Worm (Caenorhabditis elegans) whole organism, L4 larva: ENCODE data around the gene lgc-5.
A peak's percentile ranks its signal among the peaks of the same experiment; 100 is the strongest.

Source experiments
- D1046.2 ChIP-seq: fragments of 200-800 bp; sonication (Bioruptor generic); IDR thresholded peaks from 2 replicates; pipeline ENCODE4 v1.3.6; 2022; ENCODE audit warnings: missing genetic modification characterization, missing compliant biosample characterization
- F10B5.3 ChIP-seq: sonication (generic microtip); optimal IDR thresholded peaks from 2 replicates; lab custom pipeline; 2016; ENCODE audit warnings: mild to moderate bottlenecking, missing genetic modification characterization, missing compliant biosample characterization
- R02D3.7 ChIP-seq: fragments of 150-350 bp; sonication (generic microtip); optimal IDR thresholded peaks from 3 replicates; lab custom pipeline; 2014; ENCODE audit warnings: missing biosample characterization, missing genetic modification characterization
- T26A8.4 ChIP-seq: fragments of 200-800 bp; sonication (Bioruptor generic); IDR thresholded peaks from 2 replicates; pipeline ENCODE4 v1.3.6; 2022; ENCODE audit warnings: missing genetic modification characterization, missing compliant biosample characterization
- Y105C5A.15 ChIP-seq: fragments of 200-800 bp; sonication (Bioruptor generic); IDR thresholded peaks from 2 replicates; pipeline ENCODE4 v1.3.6; 2022; ENCODE audit warnings: missing genetic modification characterization, missing compliant biosample characterization
- Y5F2A.4 ChIP-seq: fragments of 200-800 bp; sonication (Bioruptor generic); optimal IDR thresholded peaks from 2 replicates; lab custom pipeline; 2018; ENCODE audit warnings: mild to moderate bottlenecking, missing genetic modification characterization, missing compliant biosample characterization
- ZK337.2 ChIP-seq: fragments of 200-800 bp; sonication (Bioruptor generic); IDR thresholded peaks from 2 replicates; pipeline ENCODE4 v1.3.6; 2022; ENCODE audit warnings: missing genetic modification reagents, missing genetic modification characterization, missing compliant biosample characterization
- aha-1 ChIP-seq: fragments of 150-350 bp; peaks from one replicate; lab custom pipeline; 2014; ENCODE audit warnings: missing biosample characterization, missing genetic modification characterization
- ama-1 ChIP-seq: fragments of 150-350 bp; optimal IDR thresholded peaks from 2 replicates; lab custom pipeline; 2014; ENCODE audit warnings: inconsistent platforms, mixed read lengths
- ceh-20 ChIP-seq: fragments of 200-800 bp; sonication (Bioruptor generic); IDR thresholded peaks from 2 replicates; pipeline ENCODE4 v1.3.6; 2022; ENCODE audit warnings: missing genetic modification reagents, missing genetic modification characterization, missing compliant biosample characterization
- ceh-32 ChIP-seq: sonication (generic microtip); optimal IDR thresholded peaks from 2 replicates; lab custom pipeline; 2016; ENCODE audit warnings: mild to moderate bottlenecking, missing genetic modification characterization, missing compliant biosample characterization; ENCODE audit not compliant: poor library complexity
- ctbp-1 ChIP-seq: fragments of 200-800 bp; sonication (Bioruptor generic); IDR thresholded peaks from 2 replicates; pipeline ENCODE4 v1.3.6; 2022; ENCODE audit warnings: missing genetic modification reagents, missing genetic modification characterization, missing compliant biosample characterization
- daf-19 ChIP-seq: fragments of 200-800 bp; sonication (Bioruptor generic); conservative IDR thresholded peaks from 2 replicates; pipeline ENCODE4 v1.3.6; 2022; ENCODE audit warnings: missing genetic modification characterization, missing compliant biosample characterization
- dmd-6 ChIP-seq: fragments of 200-800 bp; sonication (Bioruptor generic); IDR thresholded peaks from 2 replicates; pipeline ENCODE4 v1.3.6; 2022; ENCODE audit warnings: missing genetic modification reagents, missing genetic modification characterization, missing compliant biosample characterization
- dmd-8 ChIP-seq: fragments of 200-800 bp; sonication (Bioruptor generic); IDR thresholded peaks from 2 replicates; pipeline ENCODE4 v1.3.6; 2022; ENCODE audit warnings: missing genetic modification characterization, missing compliant biosample characterization
- gei-8 ChIP-seq: fragments of 200-800 bp; sonication (Bioruptor generic); optimal IDR thresholded peaks from 2 replicates; lab custom pipeline; 2018; ENCODE audit warnings: mild to moderate bottlenecking, missing genetic modification characterization, missing compliant biosample characterization
- hlh-11 ChIP-seq: fragments of 200-800 bp; sonication (Bioruptor generic); optimal IDR thresholded peaks from 2 replicates; lab custom pipeline; 2018; ENCODE audit warnings: mild to moderate bottlenecking, missing genetic modification characterization, missing compliant biosample characterization
- lin-1 ChIP-seq: fragments of 200-800 bp; sonication (Bioruptor generic); IDR thresholded peaks from 2 replicates; pipeline ENCODE4 v1.3.6; 2022; ENCODE audit warnings: missing genetic modification reagents, missing genetic modification characterization, missing compliant biosample characterization
- lin-13 ChIP-seq: fragments of 150-350 bp; optimal IDR thresholded peaks from 2 replicates; lab custom pipeline; 2014; ENCODE audit warnings: missing biosample characterization, missing genetic modification reagents, missing genetic modification characterization
- lin-15B ChIP-seq: fragments of 150-350 bp; sonication (generic microtip); optimal IDR thresholded peaks from 3 replicates; lab custom pipeline; 2014; ENCODE audit warnings: missing biosample characterization, missing genetic modification characterization
- lin-38 ChIP-seq: fragments of 200-800 bp; sonication (Bioruptor generic); IDR thresholded peaks from 2 replicates; pipeline ENCODE4 v1.3.6; 2022; ENCODE audit warnings: missing genetic modification reagents, missing genetic modification characterization, missing compliant biosample characterization
- lsy-2 ChIP-seq, 2 experiments: fragments of 150-350 bp in 1 of 2; sonication (generic microtip) in 1 of 2; optimal IDR thresholded peaks; 2 replicates each; lab custom pipeline; 2014 to 2017; ENCODE audit warnings: missing biosample characterization in 2 of 2, missing genetic modification characterization in 2 of 2
- madf-9 ChIP-seq: fragments of 200-800 bp; sonication (Bioruptor generic); conservative IDR thresholded peaks from 2 replicates; pipeline ENCODE4 v1.3.6; 2022; ENCODE audit warnings: missing genetic modification reagents, missing genetic modification characterization, missing compliant biosample characterization
- mdl-1 ChIP-seq, 2 experiments: fragments of 150-350 bp in 1 of 2; sonication (generic microtip) in 1 of 2; optimal IDR thresholded peaks; 2 replicates each; lab custom pipeline; 2014 to 2017; ENCODE audit warnings: missing biosample characterization in 2 of 2, missing genetic modification characterization in 2 of 2
- mep-1 ChIP-seq: fragments of 150-350 bp; sonication (generic microtip); optimal IDR thresholded peaks from 3 replicates; lab custom pipeline; 2014; ENCODE audit warnings: missing biosample characterization, missing genetic modification characterization
- mxl-3 ChIP-seq: fragments of 200-800 bp; sonication (Bioruptor generic); optimal IDR thresholded peaks from 2 replicates; lab custom pipeline; 2018; ENCODE audit warnings: mild to moderate bottlenecking, missing genetic modification characterization, missing compliant biosample characterization
- nhr-11 ChIP-seq: fragments of 150-350 bp; optimal IDR thresholded peaks from 2 replicates; lab custom pipeline; 2014; ENCODE audit warnings: missing biosample characterization, missing genetic modification characterization
- nhr-237 ChIP-seq: sonication (generic microtip); optimal IDR thresholded peaks from 2 replicates; lab custom pipeline; 2017; ENCODE audit warnings: missing biosample characterization, missing genetic modification characterization
- nhr-25 ChIP-seq: sonication (generic microtip); optimal IDR thresholded peaks from 2 replicates; lab custom pipeline; 2017; ENCODE audit warnings: missing genetic modification characterization, mild to moderate bottlenecking, missing compliant biosample characterization, antibody characterized with exemption, moderate library complexity, borderline replicate concordance; ENCODE audit not compliant: insufficient read depth
- nhr-42 ChIP-seq: fragments of 200-800 bp; sonication (Bioruptor generic); IDR thresholded peaks from 2 replicates; pipeline ENCODE4 v1.3.6; 2022; ENCODE audit warnings: missing genetic modification characterization, missing compliant biosample characterization
- nhr-6 ChIP-seq: fragments of 150-350 bp; optimal IDR thresholded peaks from 2 replicates; lab custom pipeline; 2014; ENCODE audit warnings: missing biosample characterization, missing genetic modification characterization
- php-3 ChIP-seq: fragments of 200-800 bp; sonication (Bioruptor generic); IDR thresholded peaks from 2 replicates; pipeline ENCODE4 v1.3.6; 2022; ENCODE audit warnings: missing genetic modification reagents, missing genetic modification characterization, missing compliant biosample characterization
- skn-1 ChIP-seq: fragments of 150-350 bp; optimal IDR thresholded peaks from 2 replicates; lab custom pipeline; 2014; ENCODE audit warnings: missing biosample characterization, missing genetic modification characterization
- snpc-1.2 ChIP-seq: fragments of 200-800 bp; sonication (Bioruptor generic); IDR thresholded peaks from 2 replicates; pipeline ENCODE4 v1.3.6; 2022; ENCODE audit warnings: missing genetic modification reagents, missing genetic modification characterization, missing compliant biosample characterization
- snpc-4 ChIP-seq: fragments of 150-350 bp; optimal IDR thresholded peaks from 2 replicates; lab custom pipeline; 2014; ENCODE audit warnings: missing biosample characterization, missing genetic modification characterization
- spr-1 ChIP-seq: sonication (generic microtip); optimal IDR thresholded peaks from 2 replicates; lab custom pipeline; 2016; ENCODE audit warnings: mild to moderate bottlenecking, missing genetic modification characterization, missing compliant biosample characterization
- tra-1 ChIP-seq: fragments of 200-800 bp; sonication (Bioruptor generic); IDR thresholded peaks from 2 replicates; pipeline ENCODE4 v1.3.6; 2022; ENCODE audit warnings: missing genetic modification reagents, missing genetic modification characterization, missing compliant biosample characterization
- unc-62 ChIP-seq, 3 experiments: fragments of 150-350 bp in 1 of 3; sonication (generic microtip); optimal IDR thresholded peaks in 2 of 3; peaks in 1 of 3; 1 replicate in 1 of 3; 2 replicates in 2 of 3; lab custom pipeline; 2014 to 2017; ENCODE audit warnings: missing biosample characterization in 3 of 3, missing genetic modification characterization in 3 of 3, missing genetic modification reagents in 3 of 3, missing genotype in 1 of 3
- zag-1 ChIP-seq: fragments of 150-350 bp; optimal IDR thresholded peaks from 2 replicates; lab custom pipeline; 2014; ENCODE audit warnings: missing biosample characterization, missing genetic modification characterization
- zfp-3 ChIP-seq: fragments of 200-800 bp; sonication (Bioruptor generic); conservative IDR thresholded peaks from 2 replicates; pipeline ENCODE4 v1.3.6; 2022; ENCODE audit warnings: missing genetic modification reagents, missing genetic modification characterization, missing compliant biosample characterization
- zip-2 ChIP-seq: fragments of 150-350 bp; optimal IDR thresholded peaks from 2 replicates; lab custom pipeline; 2014; ENCODE audit warnings: missing biosample characterization, missing genetic modification characterization
- ztf-11 ChIP-seq: fragments of 150-350 bp; optimal IDR thresholded peaks from 2 replicates; lab custom pipeline; 2014; ENCODE audit warnings: missing biosample characterization, missing genetic modification characterization
- ztf-7 ChIP-seq: fragments of 150-350 bp; optimal IDR thresholded peaks from 2 replicates; lab custom pipeline; 2014; ENCODE audit warnings: missing biosample characterization, missing genetic modification characterization

The lgc-5 gene

ce11 chrIV:8342385-8342784 lies at the start of gene lgc-5:
TSS of gene lgc-5 (plus strand) at chrIV:8342685.
- TF ChIP-seq T26A8.4 (no peak), snpc-1.2 (GFP tag; lab: Robert Waterston, UW) (no peak), F10B5.3 (tag; lab: Kevin White, UChicago) (no peak), Y5F2A.4 (no peak), ama-1 (lab: Kevin White, UChicago) (no peak), D1046.2 (GFP tag; lab: Robert Waterston, UW) (no peak), dmd-6 (GFP tag; lab: Robert Waterston, UW) (no peak), Y105C5A.15 (no peak)

ce11 chrIV:8294650-8295049 lies 47.8 kb upstream of the lgc-5 start, which contains the start of gene tbce-1:
TSS of gene tbce-1 (plus strand) at chrIV:8294690.
- TF ChIP-seq aha-1 (tag; lab: Kevin White, UChicago) (no peak), nhr-6 (tag; lab: Kevin White, UChicago) (no peak), lin-13 (GFP tag; lab: Kevin White, UChicago) (no peak), zfp-3 (GFP tag; lab: Robert Waterston, UW) (0 out of 2 replicates have a peak, but pooled peaks have one; percentile 62), ctbp-1 (GFP tag; lab: Robert Waterston, UW) (no peak)

ce11 chrIV:8297192-8297591 lies 45.3 kb upstream of the lgc-5 start, which contains the start of gene nprl-3:
TSS of gene nprl-3 (plus strand) at chrIV:8297492.
- TF ChIP-seq spr-1 (tag; lab: Kevin White, UChicago) (no peak), lin-15B (tag; lab: Kevin White, UChicago) (no peak), Y5F2A.4 (no peak), lsy-2 (tag; optimal IDR thresholded peaks at IDR 0.05; lab: Kevin White, UChicago) (no peak), mep-1 (tag; lab: Kevin White, UChicago) (no peak), zag-1 (no peak), nhr-42 (no peak)

- TF ChIP-seq ztf-11 (tag; lab: Kevin White, UChicago) (no peak), daf-19 (no peak), dmd-8 (GFP tag; lab: Robert Waterston, UW) (no peak), tra-1 (GFP tag; lab: Robert Waterston, UW) (no peak), skn-1 (no peak), snpc-1.2 (GFP tag; lab: Robert Waterston, UW) (no peak), zip-2 (tag; lab: Kevin White, UChicago) (no peak), gei-8 (GFP tag; lab: Kevin White, UChicago) (no peak), lin-1 (GFP tag; lab: Robert Waterston, UW) (no peak)
These were observed 42.8 kb upstream of the lgc-5 start, which contains the start of gene F35H10.6 for ce11 chrIV:8299636-8300035. TSS of gene F35H10.6 (plus strand) at chrIV:8299936.

- TF ChIP-seq ceh-32 (tag; lab: Kevin White, UChicago) (no peak), php-3 (GFP tag; lab: Robert Waterston, UW) (no peak), lin-38 (0 out of 2 replicates have a peak, but pooled peaks have one; percentile 8)
- TF ChIP-seq, all 104 proteins: peak for 1
These were observed 42.0 kb upstream of the lgc-5 start, which contains the start of gene F35H10.5 for ce11 chrIV:8300468-8300867. TSS of gene F35H10.5 (plus strand) at chrIV:8300768.

ce11 chrIV:8301925-8302324 lies 40.6 kb upstream of the lgc-5 start:
- TF ChIP-seq dmd-8 (GFP tag; lab: Robert Waterston, UW) (no peak), nhr-237 (tag; lab: Kevin White, UChicago) (no peak), mep-1 (tag; lab: Kevin White, UChicago) (peak; percentile 57), zip-2 (tag; lab: Kevin White, UChicago) (no peak), ZK337.2 (no peak), nhr-11 (tag; lab: Kevin White, UChicago) (peak; percentile 12), nhr-25 (peak; percentile 78), madf-9 (GFP tag; lab: Robert Waterston, UW) (no peak), R02D3.7 (tag; lab: Kevin White, UChicago) (no peak), unc-62 (GFP tag; optimal IDR thresholded peaks at IDR 0.05 in 1 of 2; lab: Kevin White, UChicago) (peak in 1 of 2 experiments; percentile 88), unc-62 (tag; optimal IDR thresholded peaks at IDR 0.05; lab: Kevin White, UChicago) (no peak), lin-13 (GFP tag; lab: Kevin White, UChicago) (no peak), ceh-20 (GFP tag; lab: Robert Waterston, UW) (no peak), mxl-3 (GFP tag; lab: Kevin White, UChicago) (peak; percentile 62), mdl-1 (tag; optimal IDR thresholded peaks at IDR 0.05; lab: Kevin White, UChicago) (peak in 1 of 2 experiments; percentile 62), hlh-11 (tag; lab: Kevin White, UChicago) (peak; percentile 41), snpc-4 (no peak), ztf-7 (tag; lab: Kevin White, UChicago) (no peak), T26A8.4 (no peak)
